5 fruit fly cellular contexts compared by ENCODE assay signal in the genomic region with DNA sequence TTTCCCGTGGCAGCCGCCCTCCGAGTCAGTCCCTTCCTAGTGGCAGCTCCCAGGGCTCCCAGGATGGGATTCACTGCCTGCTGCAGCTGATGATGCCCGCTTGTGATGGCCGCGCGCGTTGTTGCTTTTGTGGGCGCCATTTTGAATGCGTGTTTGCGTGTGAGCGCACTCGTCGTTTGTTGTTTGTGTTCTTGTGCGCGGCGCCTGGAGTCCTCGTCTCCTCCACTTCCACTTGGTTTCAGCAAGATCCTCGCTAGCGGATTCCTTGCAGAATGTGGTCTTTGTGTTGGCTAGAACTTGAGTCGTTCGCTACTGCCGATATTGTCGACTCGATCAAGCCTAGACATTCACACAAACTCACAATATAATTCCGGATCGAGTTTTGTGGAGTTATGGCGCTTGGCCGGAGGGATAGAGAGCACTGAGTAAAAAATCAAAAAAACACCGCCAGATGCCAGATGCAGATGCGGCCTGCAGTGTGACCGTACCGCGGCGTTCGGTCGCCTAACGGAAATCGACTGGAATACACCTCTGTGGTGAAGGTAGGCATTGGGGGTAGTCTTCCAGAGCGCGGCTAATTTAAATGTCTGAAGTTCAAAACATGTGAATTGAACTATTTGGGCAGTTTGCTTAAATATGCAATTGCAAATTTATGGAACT.
A peak's percentile ranks its signal among the peaks of the same experiment; 100 is the strongest.
TF ChIP-seq lines count a peak whose summit lies in the region.

A gene (minus strand): TSS at position 428 of the 660 bp plus-strand sequence.

- peak; percentile 58 for TF ChIP-seq CTCF in whole organism, embryonic (GFP tag; optimal IDR thresholded peaks at IDR 0.05; lab: Kevin White, UChicago)

TF ChIP-seq in whole organism, adult, 20 proteins besides CTCF, POLR2A, EP300 and RAD21 (continues in another document):
- TF ChIP-seq CG11617 (GFP tag; optimal IDR thresholded peaks at IDR 0.05; lab: Kevin White, UChicago): no peak
- TF ChIP-seq toe (GFP tag; optimal IDR thresholded peaks at IDR 0.05; lab: Kevin White, UChicago): no peak
- TF ChIP-seq cnc (optimal IDR thresholded peaks at IDR 0.05; lab: Kevin White, UChicago): no peak
- TF ChIP-seq Crg-1 (GFP tag; optimal IDR thresholded peaks at IDR 0.05; lab: Kevin White, UChicago): no peak
- TF ChIP-seq ovo (GFP tag; optimal IDR thresholded peaks at IDR 0.05; lab: Kevin White, UChicago): peak; percentile 57
- TF ChIP-seq CG12768 (GFP tag; optimal IDR thresholded peaks at IDR 0.05; lab: Kevin White, UChicago): no peak
- no peak for TF ChIP-seq Mnt (GFP tag; optimal IDR thresholded peaks at IDR 0.05; lab: Kevin White, UChicago)
- no peak for TF ChIP-seq CG7045 (GFP tag; optimal IDR thresholded peaks at IDR 0.05; lab: Kevin White, UChicago)
- no peak for TF ChIP-seq Hr96 (GFP tag; optimal IDR thresholded peaks at IDR 0.05; lab: Kevin White, UChicago)
- TF ChIP-seq kay (GFP tag; lab: Kevin White, UChicago; ENCODE audit: borderline replicate concordance): no peak
- TF ChIP-seq CG7101 (tag; optimal IDR thresholded peaks at IDR 0.05; lab: Kevin White, UChicago): peak; percentile 13
- no peak for TF ChIP-seq CG5204 (GFP tag; optimal IDR thresholded peaks at IDR 0.05; lab: Kevin White, UChicago)
- TF ChIP-seq CG33017 (tag; optimal IDR thresholded peaks at IDR 0.05; lab: Kevin White, UChicago): no peak
- peak; percentile 32 for TF ChIP-seq pad (GFP tag; optimal IDR thresholded peaks at IDR 0.05; lab: Kevin White, UChicago)
- no peak for TF ChIP-seq CG14711 (tag; optimal IDR thresholded peaks at IDR 0.05; lab: Kevin White, UChicago)
- TF ChIP-seq bab1 (GFP tag; optimal IDR thresholded peaks at IDR 0.05; lab: Kevin White, UChicago): peak; percentile 57
- TF ChIP-seq tj (GFP tag; optimal IDR thresholded peaks at IDR 0.05; lab: Kevin White, UChicago): no peak

TF ChIP-seq in whole organism, embryonic, 481 proteins besides CTCF, POLR2A, EP300 and RAD21 (continues in another document):
- no peak for TF ChIP-seq B-H1 (GFP tag; IDR thresholded peaks at IDR 0.05; lab: Robert Waterston, UW)
- TF ChIP-seq CG6813 (GFP tag; optimal IDR thresholded peaks at IDR 0.05; lab: Kevin White, UChicago): peak; percentile 39
- TF ChIP-seq ato (GFP tag; IDR thresholded peaks at IDR 0.05; lab: Robert Waterston, UW; ENCODE audit: partially characterized antibody): no peak
- 0 out of 3 replicates have a peak, but pooled peaks have one; percentile 13 for TF ChIP-seq Dbx (GFP tag; IDR thresholded peaks at IDR 0.05; lab: Robert Waterston, UW)
- TF ChIP-seq esg (GFP tag; conservative IDR thresholded peaks at IDR 0.05; lab: Robert Waterston, UW): no peak
- TF ChIP-seq Lpt (GFP tag; optimal IDR thresholded peaks at IDR 0.05; lab: Kevin White, UChicago): no peak
- no peak for TF ChIP-seq CG12744 (GFP tag; optimal IDR thresholded peaks at IDR 0.05; lab: Kevin White, UChicago)
- TF ChIP-seq TFAM (GFP tag; optimal IDR thresholded peaks at IDR 0.05; lab: Kevin White, UChicago): no peak
- TF ChIP-seq CG1792 (GFP tag; optimal IDR thresholded peaks at IDR 0.05; lab: Kevin White, UChicago): no peak
- no peak for TF ChIP-seq scrt (GFP tag; optimal IDR thresholded peaks at IDR 0.05; lab: Kevin White, UChicago)
- peak; percentile 11 for TF ChIP-seq CG1233 (GFP tag; optimal IDR thresholded peaks at IDR 0.05; lab: Kevin White, UChicago)
- no peak for TF ChIP-seq CG7745 (tag; optimal IDR thresholded peaks at IDR 0.05; lab: Kevin White, UChicago)
- no peak for TF ChIP-seq PHDP (tag; optimal IDR thresholded peaks at IDR 0.05; lab: Kevin White, UChicago)
- no peak for TF ChIP-seq Deaf1 (tag; optimal IDR thresholded peaks at IDR 0.05; lab: Kevin White, UChicago)
- no peak for TF ChIP-seq CG8290 (GFP tag; optimal IDR thresholded peaks at IDR 0.05; lab: Kevin White, UChicago)
- no peak for TF ChIP-seq CG8290 (tag; optimal IDR thresholded peaks at IDR 0.05; lab: Kevin White, UChicago)
- no peak for TF ChIP-seq Doc3 (GFP tag; IDR thresholded peaks at IDR 0.05; lab: Robert Waterston, UW; ENCODE audit: partially characterized antibody)

TF ChIP-seq in whole organism, prepupa, 60 proteins besides CTCF, POLR2A, EP300 and RAD21 (continues in another document):
- TF ChIP-seq esn (GFP tag; optimal IDR thresholded peaks at IDR 0.05; lab: Kevin White, UChicago) (no peak), CG1621 (tag; optimal IDR thresholded peaks at IDR 0.05; lab: Kevin White, UChicago) (peak; percentile 57), CG6792 (GFP tag; optimal IDR thresholded peaks at IDR 0.05; lab: Kevin White, UChicago) (no peak), Smox (GFP tag; optimal IDR thresholded peaks at IDR 0.05; lab: Kevin White, UChicago) (no peak), Eip78C (GFP tag; lab: Kevin White, UChicago) (peak; percentile 67), CG32006 (GFP tag; optimal IDR thresholded peaks at IDR 0.05; lab: Kevin White, UChicago) (no peak), CG6276 (GFP tag; optimal IDR thresholded peaks at IDR 0.05; lab: Kevin White, UChicago) (no peak), OdsH (GFP tag; optimal IDR thresholded peaks at IDR 0.05; lab: Kevin White, UChicago) (no peak), CG8119 (GFP tag; IDR thresholded peaks at IDR 0.05; lab: Robert Waterston, UW) (no peak), salr (GFP tag; optimal IDR thresholded peaks at IDR 0.05; lab: Kevin White, UChicago) (no peak), eg (GFP tag; IDR thresholded peaks at IDR 0.05; lab: Robert Waterston, UW) (peak; percentile 41; the same call in 1 of the 3 replicates), Hr4 (GFP tag; optimal IDR thresholded peaks at IDR 0.05; lab: Kevin White, UChicago) (no peak), CG10669 (GFP tag; optimal IDR thresholded peaks at IDR 0.05; lab: Kevin White, UChicago) (no peak), dsx (GFP tag; optimal IDR thresholded peaks at IDR 0.05; lab: Kevin White, UChicago; ENCODE audit: poor library complexity, severe bottlenecking) (no peak), CG4318 (GFP tag; optimal IDR thresholded peaks at IDR 0.05; lab: Kevin White, UChicago) (no peak), CG34406 (GFP tag; optimal IDR thresholded peaks at IDR 0.05; lab: Kevin White, UChicago) (no peak), ss (GFP tag; optimal IDR thresholded peaks at IDR 0.05; lab: Kevin White, UChicago) (peak; percentile 36 to 73), Hr39 (GFP tag; optimal IDR thresholded peaks at IDR 0.05; lab: Kevin White, UChicago) (no peak)

TF ChIP-seq in whole organism, pupa, 21 proteins besides CTCF, POLR2A, EP300 and RAD21:
- no peak for TF ChIP-seq Ets98B (GFP tag; IDR thresholded peaks at IDR 0.05; lab: Robert Waterston, UW)
- peak; percentile 33 for TF ChIP-seq Snoo (tag; optimal IDR thresholded peaks at IDR 0.05; lab: Kevin White, UChicago)
- TF ChIP-seq EcR (GFP tag; optimal IDR thresholded peaks at IDR 0.05; lab: Kevin White, UChicago): peak; percentile 2
- no peak for TF ChIP-seq CG34367 (tag; optimal IDR thresholded peaks at IDR 0.05; lab: Kevin White, UChicago)
- TF ChIP-seq gl (tag; optimal IDR thresholded peaks at IDR 0.05; lab: Kevin White, UChicago): peak; percentile 10
- peak; percentile 14 for TF ChIP-seq CG13204 (GFP tag; optimal IDR thresholded peaks at IDR 0.05; lab: Kevin White, UChicago)
- TF ChIP-seq Pif1A (GFP tag; optimal IDR thresholded peaks at IDR 0.05; lab: Kevin White, UChicago): no peak
- no peak for TF ChIP-seq CG12605 (GFP tag; IDR thresholded peaks at IDR 0.05; lab: Robert Waterston, UW)
- no peak for TF ChIP-seq fd96Ca (GFP tag; IDR thresholded peaks at IDR 0.05; lab: Robert Waterston, UW)
- no peak for TF ChIP-seq CG14655 (GFP tag; optimal IDR thresholded peaks at IDR 0.05; lab: Kevin White, UChicago)
- no peak for TF ChIP-seq rn (GFP tag; IDR thresholded peaks at IDR 0.05; lab: Robert Waterston, UW)
- no peak for TF ChIP-seq CG17806 (tag; optimal IDR thresholded peaks at IDR 0.05; lab: Kevin White, UChicago)
- no peak for TF ChIP-seq CG32121 (GFP tag; IDR thresholded peaks at IDR 0.05; lab: Robert Waterston, UW)

TF ChIP-seq in whole organism, wandering third instar larva, 38 proteins besides CTCF, POLR2A, EP300 and RAD21 (continues in another document):
- TF ChIP-seq h (GFP tag; optimal IDR thresholded peaks at IDR 0.05; lab: Kevin White, UChicago) (no peak), Dif (GFP tag; optimal IDR thresholded peaks at IDR 0.05; lab: Kevin White, UChicago; ENCODE audit: partially characterized antibody) (no peak), CG32264 (GFP tag; optimal IDR thresholded peaks at IDR 0.05; lab: Kevin White, UChicago) (no peak), Hr83 (GFP tag; optimal IDR thresholded peaks at IDR 0.05; lab: Kevin White, UChicago; ENCODE audit: poor library complexity, severe bottlenecking) (no peak), lola (GFP tag; optimal IDR thresholded peaks at IDR 0.05; lab: Kevin White, UChicago) (no peak), CG9705 (GFP tag; optimal IDR thresholded peaks at IDR 0.05; lab: Kevin White, UChicago) (peak; percentile 43), sv (GFP tag; optimal IDR thresholded peaks at IDR 0.05; lab: Kevin White, UChicago) (no peak), Jra (GFP tag; optimal IDR thresholded peaks at IDR 0.05; lab: Kevin White, UChicago) (no peak), Hnf4 (GFP tag; optimal IDR thresholded peaks at IDR 0.05; lab: Kevin White, UChicago) (no peak), Vsx2 (GFP tag; optimal IDR thresholded peaks at IDR 0.05; lab: Kevin White, UChicago; ENCODE audit: partially characterized antibody) (peak; percentile 28), Abd-B (GFP tag; optimal IDR thresholded peaks at IDR 0.05; lab: Kevin White, UChicago) (no peak), Dfd (GFP tag; optimal IDR thresholded peaks at IDR 0.05; lab: Kevin White, UChicago) (no peak), sage (GFP tag; optimal IDR thresholded peaks at IDR 0.05; lab: Kevin White, UChicago) (no peak), rgr (GFP tag; optimal IDR thresholded peaks at IDR 0.05; lab: Kevin White, UChicago) (peak; percentile 33), dl (GFP tag; optimal IDR thresholded peaks at IDR 0.05; lab: Kevin White, UChicago; ENCODE audit: insufficient read depth in 1 of 2, partially characterized antibody in 2 of 2) (no peak), fru (GFP tag; optimal IDR thresholded peaks at IDR 0.05; lab: Kevin White, UChicago) (no peak), OdsH (GFP tag; optimal IDR thresholded peaks at IDR 0.05; lab: Kevin White, UChicago) (no peak), pan (optimal IDR thresholded peaks at IDR 0.05; lab: Kevin White, UChicago) (no peak), brk (GFP tag; optimal IDR thresholded peaks at IDR 0.05; lab: Kevin White, UChicago) (no peak), ey (GFP tag; optimal IDR thresholded peaks at IDR 0.05; lab: Kevin White, UChicago) (peak; percentile 17), psq (GFP tag; optimal IDR thresholded peaks at IDR 0.05; lab: Kevin White, UChicago) (no peak), Hr78 (GFP tag; optimal IDR thresholded peaks at IDR 0.05; lab: Kevin White, UChicago) (no peak), jim (GFP tag; optimal IDR thresholded peaks at IDR 0.05; lab: Kevin White, UChicago) (no peak), br (GFP tag; optimal IDR thresholded peaks at IDR 0.05; lab: Kevin White, UChicago) (no peak), dmrt93B (GFP tag; optimal IDR thresholded peaks at IDR 0.05; lab: Kevin White, UChicago) (no peak), CrebA (GFP tag; optimal IDR thresholded peaks at IDR 0.05; lab: Kevin White, UChicago; ENCODE audit: borderline replicate concordance) (no peak), Mio (GFP tag; optimal IDR thresholded peaks at IDR 0.05; lab: Kevin White, UChicago) (no peak)
